Fruit fly (Drosophila melanogaster) whole organism, wandering third instar larva: ENCODE results near the gene Cpr78Ca.

Experiments used
- CG32264 ChIP-seq: fragments of 200-800 bp; sonication (Bioruptor generic); optimal IDR thresholded peaks from 2 replicates; lab custom pipeline; 2016; ENCODE audit warnings: missing biosample characterization, missing genetic modification characterization
- CrebA ChIP-seq: fragments of 200-800 bp; sonication (Bioruptor generic); optimal IDR thresholded peaks from 2 replicates; lab custom pipeline; 2016; ENCODE audit warnings: missing biosample characterization, mild to moderate bottlenecking, missing genetic modification characterization, borderline replicate concordance
- Dfd ChIP-seq: fragments of >200 bp; optimal IDR thresholded peaks from 2 replicates; lab custom pipeline; 2017; ENCODE audit warnings: missing biosample characterization, missing genetic modification characterization
- Mio ChIP-seq: sonication (Bioruptor generic); optimal IDR thresholded peaks from 2 replicates; lab custom pipeline; 2016; ENCODE audit warnings: missing biosample characterization, missing genetic modification characterization
- Rel ChIP-seq, 2 experiments: fragments of 200-800 bp; sonication (Bioruptor generic) in 1 of 2; optimal IDR thresholded peaks; 2 replicates in 1 of 2; 3 replicates in 1 of 2; lab custom pipeline; 2016 to 2019; ENCODE audit warnings: mild to moderate bottlenecking in 2 of 2, missing biosample characterization in 2 of 2, missing genetic modification characterization in 2 of 2, moderate library complexity in 1 of 2
- pan ChIP-seq: fragments of >200 bp; optimal IDR thresholded peaks from 2 replicates; lab custom pipeline; 2017
- psq ChIP-seq: fragments of 200-800 bp; sonication (Bioruptor generic); optimal IDR thresholded peaks from 3 replicates; lab custom pipeline; 2017; ENCODE audit warnings: missing biosample characterization, mild to moderate bottlenecking, missing genetic modification characterization, moderate library complexity

DNA sequence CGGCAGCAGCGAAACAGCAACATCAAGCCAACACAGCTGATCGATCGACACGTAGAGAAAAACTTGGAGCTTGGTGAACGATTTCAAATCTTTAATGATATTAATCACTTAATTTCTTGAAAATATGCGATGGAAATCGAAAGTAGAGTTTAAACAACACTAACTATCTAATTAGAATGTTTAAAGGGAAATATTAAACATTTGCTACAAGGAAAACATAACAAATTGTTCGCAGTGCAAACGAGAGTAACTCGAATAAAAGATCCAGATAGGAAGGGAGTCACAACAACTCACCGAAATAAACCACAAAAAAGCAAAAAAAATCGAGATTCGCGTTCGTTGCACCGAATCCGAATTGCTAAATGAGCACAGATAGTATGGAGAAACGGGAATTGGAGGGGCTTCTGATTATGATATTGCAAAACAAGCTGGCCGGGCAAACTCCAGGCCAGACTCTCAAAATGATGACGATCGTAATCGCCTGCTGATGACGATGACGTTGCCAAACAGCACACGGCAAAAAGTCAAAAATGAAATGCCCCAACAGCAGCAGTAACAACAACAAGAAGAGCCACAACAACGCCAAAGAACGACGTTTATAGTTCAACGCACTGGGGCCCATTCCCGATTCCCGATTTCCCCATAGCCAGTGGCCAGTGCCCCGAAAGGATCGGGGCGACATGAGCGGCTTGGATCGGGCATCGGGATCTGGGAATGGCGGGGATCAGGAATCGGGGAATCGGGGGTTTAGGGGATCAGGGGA, 38.7 kb downstream of the Cpr78Ca start:
- TF ChIP-seq CG32264 (GFP tag; lab: Kevin White, UChicago) (peak; percentile 98), Dfd (GFP tag; lab: Kevin White, UChicago) (peak; percentile 59), Mio (GFP tag; lab: Kevin White, UChicago) (peak; percentile 85), pan (lab: Kevin White, UChicago) (no peak), psq (peak; percentile 97), Rel (GFP tag; optimal IDR thresholded peaks at IDR 0.05; lab: Kevin White, UChicago) (peak; percentile 96), Rel (tag; optimal IDR thresholded peaks at IDR 0.05; lab: Kevin White, UChicago) (peak; percentile 86), CrebA (GFP tag; lab: Kevin White, UChicago) (peak; percentile 95)
